Worm (Caenorhabditis elegans) whole organism, L1 larva: Measurements from ENCODE around the gene T07F12.1.

Source experiments
- C16A3.4 ChIP-seq: fragments of 150-350 bp; optimal IDR thresholded peaks from 2 replicates; lab custom pipeline; 2014; ENCODE audit warnings: missing biosample characterization, missing genetic modification characterization
- C34B4.2 ChIP-seq: sonication (generic microtip); optimal IDR thresholded peaks from 2 replicates; lab custom pipeline; 2017; ENCODE audit warnings: mild to moderate bottlenecking, missing genetic modification characterization, missing compliant biosample characterization
- aha-1 ChIP-seq: fragments of 150-350 bp; optimal IDR thresholded peaks from 2 replicates; lab custom pipeline; 2014; ENCODE audit warnings: missing biosample characterization, missing genetic modification characterization
- alr-1 ChIP-seq: fragments of 200-800 bp; sonication (Bioruptor generic); optimal IDR thresholded peaks from 2 replicates; lab custom pipeline; 2018; ENCODE audit warnings: borderline replicate concordance, mild to moderate bottlenecking, missing genetic modification characterization, missing compliant biosample characterization
- blmp-1 ChIP-seq: fragments of 150-350 bp; optimal IDR thresholded peaks from 2 replicates; lab custom pipeline; 2014; ENCODE audit warnings: missing biosample characterization, missing genetic modification characterization
- ceh-8 ChIP-seq: fragments of 200-800 bp; sonication (Bioruptor generic); optimal IDR thresholded peaks from 2 replicates; lab custom pipeline; 2018; ENCODE audit warnings: mild to moderate bottlenecking, missing genetic modification characterization, moderate library complexity, missing compliant biosample characterization
- ceh-82 ChIP-seq, 3 experiments: fragments of 150-350 bp in 1 of 3; sonication (generic microtip) in 2 of 3; optimal IDR thresholded peaks; 2 replicates each; lab custom pipeline; 2014 to 2017; ENCODE audit warnings: missing biosample characterization in 3 of 3, missing genetic modification characterization in 3 of 3
- ceh-88 ChIP-seq: fragments of 200-800 bp; sonication (Bioruptor generic); IDR thresholded peaks from 2 replicates; pipeline ENCODE4 v1.3.6; 2022; ENCODE audit warnings: missing genetic modification characterization, missing compliant biosample characterization
- efl-1 ChIP-seq, 4 experiments: fragments of 150-350 bp; optimal IDR thresholded peaks in 3 of 4; peaks in 1 of 4; 1 replicate in 1 of 4; 2 replicates in 3 of 4; lab custom pipeline; 2014; ENCODE audit warnings: missing biosample characterization in 2 of 4, missing genetic modification characterization in 2 of 4, missing genetic modification reagents in 2 of 4
- egl-27 ChIP-seq, 2 experiments: fragments of 150-350 bp in 1 of 2; sonication (generic microtip); optimal IDR thresholded peaks; 3 replicates each; lab custom pipeline; 2017 to 2018; ENCODE audit warnings: missing biosample characterization in 2 of 2, missing genetic modification characterization in 2 of 2, missing genetic modification reagents in 2 of 2
- elt-3 ChIP-seq, 6 experiments: fragments of 150-350 bp in 1 of 6; sonication (generic microtip); optimal IDR thresholded peaks; 2 replicates each; lab custom pipeline; 2017 to 2018; ENCODE audit warnings: missing biosample characterization in 6 of 6, missing genetic modification characterization in 6 of 6, inconsistent platforms in 1 of 6
- ets-5 ChIP-seq: fragments of 200-800 bp; sonication (Bioruptor generic); IDR thresholded peaks from 2 replicates; pipeline ENCODE4 v1.3.6; 2022; ENCODE audit warnings: missing genetic modification characterization, missing compliant biosample characterization
- fkh-4 ChIP-seq: sonication (generic microtip); optimal IDR thresholded peaks from 2 replicates; lab custom pipeline; 2016; ENCODE audit warnings: missing compliant biosample characterization, missing genetic modification characterization, borderline replicate concordance
- hlh-17 ChIP-seq: fragments of 200-800 bp; sonication (Bioruptor generic); optimal IDR thresholded peaks from 2 replicates; lab custom pipeline; 2018; ENCODE audit warnings: missing genetic modification characterization, mild to moderate bottlenecking, missing compliant biosample characterization, moderate library complexity, borderline replicate concordance
- jun-1 ChIP-seq: fragments of 150-350 bp; optimal IDR thresholded peaks from 2 replicates; lab custom pipeline; 2014; ENCODE audit warnings: missing biosample characterization, missing genetic modification reagents, missing genetic modification characterization
- lin-14 ChIP-seq: fragments of 200-800 bp; sonication (Bioruptor generic); optimal IDR thresholded peaks from 2 replicates; lab custom pipeline; 2018; ENCODE audit warnings: mild to moderate bottlenecking, missing genetic modification characterization, moderate library complexity, missing compliant biosample characterization
- lin-39 ChIP-seq: fragments of 150-350 bp; optimal IDR thresholded peaks from 2 replicates; lab custom pipeline; 2014; ENCODE audit warnings: missing biosample characterization, missing genetic modification reagents, missing genetic modification characterization
- lir-3 ChIP-seq: sonication (generic microtip); optimal IDR thresholded peaks from 2 replicates; lab custom pipeline; 2016; ENCODE audit warnings: mild to moderate bottlenecking, missing genetic modification characterization, moderate library complexity, missing compliant biosample characterization; ENCODE audit not compliant: poor library complexity
- mab-9 ChIP-seq: fragments of 200-800 bp; sonication (Bioruptor generic); IDR thresholded peaks from 2 replicates; pipeline ENCODE4 v1.3.6; 2022; ENCODE audit warnings: missing genetic modification reagents, missing genetic modification characterization, missing compliant biosample characterization
- mep-1 ChIP-seq: fragments of 150-350 bp; optimal IDR thresholded peaks from 2 replicates; lab custom pipeline; 2014; ENCODE audit warnings: missing biosample characterization, missing genetic modification characterization
- nhr-12 ChIP-seq: sonication (generic microtip); optimal IDR thresholded peaks from 2 replicates; lab custom pipeline; 2017; ENCODE audit warnings: missing biosample characterization, missing genetic modification characterization
- nhr-28 ChIP-seq: fragments of 150-350 bp; optimal IDR thresholded peaks from 2 replicates; lab custom pipeline; 2014; ENCODE audit warnings: missing biosample characterization, missing genetic modification characterization
- nhr-47 ChIP-seq: sonication (generic microtip); optimal IDR thresholded peaks from 2 replicates; lab custom pipeline; 2016; ENCODE audit warnings: mild to moderate bottlenecking, missing genetic modification characterization, moderate library complexity, missing compliant biosample characterization
- nhr-84 ChIP-seq: sonication (generic microtip); optimal IDR thresholded peaks from 2 replicates; lab custom pipeline; 2017; ENCODE audit warnings: missing biosample characterization, missing genetic modification characterization
- nhr-85 ChIP-seq: sonication (generic microtip); peaks from one replicate; lab custom pipeline; 2016; ENCODE audit warnings: missing genetic modification characterization, inconsistent platforms, missing compliant biosample characterization
- nhr-90 ChIP-seq: sonication (generic microtip); optimal IDR thresholded peaks from 2 replicates; lab custom pipeline; 2016; ENCODE audit warnings: mild to moderate bottlenecking, missing genetic modification characterization, missing compliant biosample characterization; ENCODE audit not compliant: poor library complexity
- pag-3 ChIP-seq: sonication (generic microtip); optimal IDR thresholded peaks from 2 replicates; lab custom pipeline; 2017; ENCODE audit warnings: missing genetic modification characterization, mild to moderate bottlenecking, missing compliant biosample characterization, antibody characterized with exemption, borderline replicate concordance; ENCODE audit not compliant: insufficient read depth
- pqm-1 ChIP-seq: sonication (generic microtip); optimal IDR thresholded peaks from 3 replicates; lab custom pipeline; 2017; ENCODE audit warnings: missing biosample characterization, missing genetic modification characterization
- rnt-1 ChIP-seq: sonication (generic microtip); optimal IDR thresholded peaks from 2 replicates; lab custom pipeline; 2016; ENCODE audit warnings: mild to moderate bottlenecking, missing genetic modification characterization, moderate library complexity, missing compliant biosample characterization
- skn-1 ChIP-seq: fragments of 150-350 bp; optimal IDR thresholded peaks from 2 replicates; lab custom pipeline; 2014; ENCODE audit warnings: missing biosample characterization, missing genetic modification characterization
- snpc-4 ChIP-seq: fragments of 150-350 bp; optimal IDR thresholded peaks from 2 replicates; lab custom pipeline; 2014; ENCODE audit warnings: missing biosample characterization, missing genetic modification characterization
- snu-23 ChIP-seq: sonication (generic microtip); optimal IDR thresholded peaks from 2 replicates; lab custom pipeline; 2016; ENCODE audit warnings: missing genetic modification characterization, missing compliant biosample characterization
- tlp-1 ChIP-seq: fragments of 150-350 bp; optimal IDR thresholded peaks from 2 replicates; lab custom pipeline; 2014; ENCODE audit warnings: missing biosample characterization, missing genetic modification characterization
- unc-130 ChIP-seq: fragments of 150-350 bp; optimal IDR thresholded peaks from 2 replicates; lab custom pipeline; 2017; ENCODE audit warnings: missing biosample characterization, missing genetic modification characterization, inconsistent platforms
- vab-15 ChIP-seq: sonication (generic microtip); optimal IDR thresholded peaks from 2 replicates; lab custom pipeline; 2017; ENCODE audit warnings: missing genotype, mild to moderate bottlenecking, missing genetic modification characterization, missing compliant biosample characterization
- xbp-1 ChIP-seq: sonication (generic microtip); optimal IDR thresholded peaks from 2 replicates; lab custom pipeline; 2016; ENCODE audit warnings: missing genetic modification characterization, missing compliant biosample characterization
- zag-1 ChIP-seq: fragments of 150-350 bp; optimal IDR thresholded peaks from 2 replicates; lab custom pipeline; 2014; ENCODE audit warnings: missing biosample characterization, missing genetic modification characterization
- ztf-11 ChIP-seq, 2 experiments: sonication (generic microtip); optimal IDR thresholded peaks; 2 replicates each; lab custom pipeline; 2016 to 2017; ENCODE audit warnings: missing genetic modification characterization in 2 of 2, missing biosample characterization in 1 of 2, missing compliant biosample characterization in 1 of 2

Gene T07F12.1

ce11 chrX:4872758-4873157 lies 21.1 kb upstream of the T07F12.1 start:
- TF ChIP-seq lin-14 (GFP tag; lab: Kevin White, UChicago) (peak; percentile 37), nhr-84 (tag; lab: Kevin White, UChicago) (no peak)

- TF ChIP-seq blmp-1 (tag; lab: Kevin White, UChicago) (peak; percentile 96), C16A3.4 (tag; lab: Kevin White, UChicago) (no peak), zag-1 (tag; lab: Kevin White, UChicago) (no peak), nhr-28 (no peak), nhr-85 (tag; lab: Kevin White, UChicago) (peak; percentile 12), ceh-8 (no peak), unc-130 (tag; lab: Kevin White, UChicago) (no peak), pqm-1 (tag; lab: Kevin White, UChicago) (no peak), lir-3 (tag; lab: Kevin White, UChicago) (no peak)
These were observed 18.6 kb upstream of the T07F12.1 start for ce11 chrX:4875296-4875695.

ce11 chrX:4876904-4877303 lies 17.0 kb upstream of the T07F12.1 start, which contains the start of gene tsp-14:
Gene tsp-14, minus strand, starts transcription at chrX:4876965.
- peak; percentile 12 for TF ChIP-seq snu-23 (GFP tag; lab: Kevin White, UChicago)
- TF ChIP-seq nhr-90 (tag; lab: Kevin White, UChicago), result peak; percentile 8
- no peak for TF ChIP-seq jun-1 (tag; lab: Kevin White, UChicago)
- TF ChIP-seq mep-1 (tag; lab: Kevin White, UChicago), result peak; percentile 36
- TF ChIP-seq elt-3 (tag; optimal IDR thresholded peaks at IDR 0.05; lab: Kevin White, UChicago), result peak in 1 of 6 experiments; percentile 3
- TF ChIP-seq lin-14 (GFP tag; lab: Kevin White, UChicago), result peak; percentile 81
- no peak for TF ChIP-seq nhr-47 (tag; lab: Kevin White, UChicago)
- TF ChIP-seq blmp-1 (tag; lab: Kevin White, UChicago), result peak; percentile 79
- TF ChIP-seq egl-27 (tag; optimal IDR thresholded peaks at IDR 0.05; lab: Kevin White, UChicago), result no peak
- no peak for TF ChIP-seq ets-5 (GFP tag; lab: Robert Waterston, UW)
- TF ChIP-seq nhr-85 (tag; lab: Kevin White, UChicago), result peak; percentile 88

- TF ChIP-seq fkh-4 (tag; lab: Kevin White, UChicago) (no peak), nhr-85 (tag; lab: Kevin White, UChicago) (peak; percentile 19)
These were observed 13.9 kb upstream of the T07F12.1 start for ce11 chrX:4879998-4880397.

- TF ChIP-seq vab-15 (tag; lab: Kevin White, UChicago), result no peak
- TF ChIP-seq hlh-17 (GFP tag; lab: Kevin White, UChicago), result no peak
- TF ChIP-seq unc-130 (tag; lab: Kevin White, UChicago), result no peak
- no peak for TF ChIP-seq aha-1 (tag; lab: Kevin White, UChicago)
- no peak for TF ChIP-seq elt-3 (tag; optimal IDR thresholded peaks at IDR 0.05; lab: Kevin White, UChicago)
These were observed 12.5 kb upstream of the T07F12.1 start for ce11 chrX:4881310-4881709.

ce11 chrX:4885651-4886050 lies 8.2 kb upstream of the T07F12.1 start, which contains the start of gene arrd-23:
Gene arrd-23, plus strand, starts transcription at chrX:4885951.
- TF ChIP-seq ztf-11 (tag; optimal IDR thresholded peaks at IDR 0.05; lab: Kevin White, UChicago) (no peak), mep-1 (tag; lab: Kevin White, UChicago) (no peak), unc-130 (tag; lab: Kevin White, UChicago) (no peak), nhr-12 (no peak), mab-9 (no peak), tlp-1 (tag; lab: Kevin White, UChicago) (no peak), alr-1 (no peak), ceh-88 (no peak), skn-1 (tag; lab: Kevin White, UChicago) (no peak), xbp-1 (tag; lab: Kevin White, UChicago) (no peak), pag-3 (tag; lab: Kevin White, UChicago) (no peak), ceh-82 (tag; optimal IDR thresholded peaks at IDR 0.05; lab: Kevin White, UChicago) (no peak), snpc-4 (no peak), vab-15 (tag; lab: Kevin White, UChicago) (no peak), pqm-1 (tag; lab: Kevin White, UChicago) (no peak), nhr-47 (tag; lab: Kevin White, UChicago) (no peak), lin-39 (tag; lab: Kevin White, UChicago) (no peak), C34B4.2 (no peak), rnt-1 (no peak), efl-1 (optimal IDR thresholded peaks at IDR 0.05; lab: Kevin White, UChicago) (no peak), efl-1 (GFP tag; optimal IDR thresholded peaks at IDR 0.05 in 1 of 2; lab: Kevin White, UChicago) (no peak)
